Fruit fly (Drosophila melanogaster) whole organism, embryonic: ENCODE measurements around the gene Cyp12a5.

ENCODE experiments used
- ATbp ChIP-seq: fragments of 200-800 bp; sonication (Bioruptor generic); optimal IDR thresholded peaks from 2 replicates; lab custom pipeline; 2017; ENCODE audit warnings: missing biosample characterization, mild to moderate bottlenecking, missing genetic modification characterization, missing genetic modification reagents
- Blimp-1 ChIP-seq: fragments of 200-800 bp; sonication (Bioruptor generic); optimal IDR thresholded peaks from 3 replicates; lab custom pipeline; 2018; ENCODE audit warnings: missing biosample characterization, missing genetic modification characterization, mild to moderate bottlenecking, moderate library complexity, missing genetic modification reagents
- CG10366 ChIP-seq: fragments of 200-800 bp; sonication (Bioruptor generic); IDR thresholded peaks from 2 replicates; pipeline ENCODE4 v1.3.6; 2022; ENCODE audit warnings: missing biosample characterization, missing genetic modification characterization
- CG11504 ChIP-seq: fragments of 200-800 bp; sonication (Bioruptor generic); optimal IDR thresholded peaks from 3 replicates; lab custom pipeline; 2019; ENCODE audit warnings: missing biosample characterization, mild to moderate bottlenecking, missing genetic modification characterization, moderate library complexity
- CG12071 ChIP-seq: fragments of 200-800 bp; sonication (Bioruptor generic); optimal IDR thresholded peaks from 3 replicates; lab custom pipeline; 2018; ENCODE audit warnings: missing biosample characterization, mild to moderate bottlenecking, missing genetic modification characterization
- CG13123 ChIP-seq: fragments of 200-800 bp; sonication (Bioruptor generic); optimal IDR thresholded peaks from 2 replicates; lab custom pipeline; 2016; ENCODE audit warnings: missing biosample characterization, missing genetic modification characterization
- CG13424 ChIP-seq: fragments of 200-800 bp; sonication (Bioruptor generic); optimal IDR thresholded peaks from 2 replicates; lab custom pipeline; 2019; ENCODE audit warnings: missing biosample characterization, mild to moderate bottlenecking, missing genetic modification characterization, moderate library complexity
- CG14710 ChIP-seq: fragments of 200-800 bp; sonication (Bioruptor generic); optimal IDR thresholded peaks from 3 replicates; lab custom pipeline; 2019; ENCODE audit warnings: missing biosample characterization, mild to moderate bottlenecking, missing genetic modification characterization, moderate library complexity
- CG14860 ChIP-seq: fragments of 200-800 bp; sonication (Bioruptor generic); IDR thresholded peaks from 3 replicates; pipeline ENCODE4 v1.3.6; 2022; ENCODE audit warnings: missing biosample characterization, missing genetic modification characterization; ENCODE audit not compliant: partially characterized antibody
- CG16863 ChIP-seq: fragments of 200-800 bp; sonication (Bioruptor generic); optimal IDR thresholded peaks from 3 replicates; lab custom pipeline; 2016; ENCODE audit warnings: missing biosample characterization, missing genetic modification characterization
- CG17361 ChIP-seq: fragments of 200-800 bp; sonication (Bioruptor generic); IDR thresholded peaks from 3 replicates; pipeline ENCODE4 v1.3.6; 2022; ENCODE audit warnings: missing biosample characterization, missing genetic modification characterization
- CG17829 ChIP-seq: fragments of 200-800 bp; optimal IDR thresholded peaks from 2 replicates; lab custom pipeline; 2019; ENCODE audit warnings: missing biosample characterization, mild to moderate bottlenecking, missing genetic modification characterization, moderate library complexity
- CG2712 ChIP-seq: fragments of 200-800 bp; optimal IDR thresholded peaks from 3 replicates; lab custom pipeline; 2019; ENCODE audit warnings: missing biosample characterization, mild to moderate bottlenecking, missing genetic modification characterization, moderate library complexity
- CG31441 ChIP-seq: fragments of 200-800 bp; sonication (Bioruptor generic); IDR thresholded peaks from 2 replicates; pipeline ENCODE4 v1.3.6; 2022; ENCODE audit warnings: missing biosample characterization, missing genetic modification characterization
- CG32767 ChIP-seq: fragments of 200-800 bp; sonication (Bioruptor generic); IDR thresholded peaks from 2 replicates; pipeline ENCODE4 v1.3.6; 2022; ENCODE audit warnings: missing biosample characterization, missing genetic modification characterization
- CG4820 ChIP-seq: fragments of 200-800 bp; sonication (Bioruptor generic); optimal IDR thresholded peaks from 3 replicates; lab custom pipeline; 2016; ENCODE audit warnings: missing biosample characterization, missing genetic modification characterization
- CG5953 ChIP-seq: fragments of 200-800 bp; sonication (Bioruptor generic); IDR thresholded peaks from 2 replicates; pipeline ENCODE4 v1.3.6; 2022; ENCODE audit warnings: missing biosample characterization, missing genetic modification characterization
- CG9727 ChIP-seq: fragments of 200-800 bp; sonication (Bioruptor generic); optimal IDR thresholded peaks from 3 replicates; lab custom pipeline; 2017; ENCODE audit warnings: missing biosample characterization, mild to moderate bottlenecking, missing genetic modification characterization
- D19A ChIP-seq: fragments of 200-800 bp; optimal IDR thresholded peaks from 3 replicates; lab custom pipeline; 2019; ENCODE audit warnings: missing biosample characterization, mild to moderate bottlenecking, missing genetic modification characterization, moderate library complexity
- Drgx ChIP-seq: fragments of 200-800 bp; sonication (Bioruptor generic); IDR thresholded peaks from 2 replicates; pipeline ENCODE4 v1.3.6; 2022; ENCODE audit warnings: missing biosample characterization, missing genetic modification characterization
- E2f1 ChIP-seq: fragments of 200-800 bp; sonication (Bioruptor generic); IDR thresholded peaks from 2 replicates; pipeline ENCODE4 v1.3.6; 2022; ENCODE audit warnings: missing biosample characterization, missing genetic modification characterization
- HLH4C ChIP-seq: fragments of 200-800 bp; sonication (Bioruptor generic); IDR thresholded peaks from 3 replicates; pipeline ENCODE4 v1.3.6; 2022; ENCODE audit warnings: missing biosample characterization, missing genetic modification characterization; ENCODE audit not compliant: partially characterized antibody
- Hr51 ChIP-seq, 2 experiments: fragments of 200-800 bp; sonication (Bioruptor generic); optimal IDR thresholded peaks; 2 replicates in 1 of 2; 3 replicates in 1 of 2; lab custom pipeline; 2016 to 2018; ENCODE audit warnings: missing biosample characterization in 2 of 2, missing genetic modification characterization in 2 of 2, mild to moderate bottlenecking in 1 of 2, moderate library complexity in 1 of 2
- Med ChIP-seq: fragments of 200-800 bp; sonication (Bioruptor generic); peaks from one replicate; lab custom pipeline; 2016; ENCODE audit warnings: missing biosample characterization, missing genetic modification characterization, mild to moderate bottlenecking, inconsistent platforms, moderate library complexity
- Mes4 ChIP-seq: fragments of 200-800 bp; sonication (Bioruptor generic); optimal IDR thresholded peaks from 2 replicates; lab custom pipeline; 2016; ENCODE audit warnings: missing biosample characterization, missing genetic modification characterization
- Nf-YB ChIP-seq: fragments of 200-800 bp; sonication (Bioruptor generic); optimal IDR thresholded peaks from 3 replicates; lab custom pipeline; 2019; ENCODE audit warnings: missing biosample characterization, mild to moderate bottlenecking, missing genetic modification characterization, moderate library complexity
- Ssrp ChIP-seq: fragments of 200-800 bp; sonication (Bioruptor generic); optimal IDR thresholded peaks from 2 replicates; lab custom pipeline; 2018; ENCODE audit warnings: missing biosample characterization, mild to moderate bottlenecking, missing genetic modification characterization, moderate library complexity
- Vsx1 ChIP-seq: fragments of 200-800 bp; sonication (Bioruptor generic); optimal IDR thresholded peaks from 2 replicates; lab custom pipeline; 2017; ENCODE audit warnings: missing biosample characterization, mild to moderate bottlenecking, missing genetic modification characterization, missing genetic modification reagents
- Xrp1 ChIP-seq: fragments of 200-800 bp; sonication (Bioruptor generic); IDR thresholded peaks from 2 replicates; pipeline ENCODE4 v1.3.6; 2022; ENCODE audit warnings: missing biosample characterization, missing genetic modification characterization
- bsh ChIP-seq, 2 experiments: fragments of 200-800 bp; sonication (Bioruptor generic); optimal IDR thresholded peaks; 2 replicates each; lab custom pipeline; 2017 to 2018; ENCODE audit warnings: mild to moderate bottlenecking in 2 of 2, missing biosample characterization in 2 of 2, missing genetic modification characterization in 2 of 2, moderate library complexity in 1 of 2
- dmrt11E ChIP-seq: fragments of 200-800 bp; sonication (Bioruptor generic); optimal IDR thresholded peaks from 3 replicates; lab custom pipeline; 2018; ENCODE audit warnings: missing biosample characterization, mild to moderate bottlenecking, missing genetic modification characterization, moderate library complexity
- ewg ChIP-seq: fragments of 200-800 bp; sonication (Bioruptor generic); optimal IDR thresholded peaks from 3 replicates; lab custom pipeline; 2017; ENCODE audit warnings: mild to moderate bottlenecking, missing biosample characterization, missing genetic modification reagents, missing genetic modification characterization
- fd96Cb ChIP-seq: fragments of 200-800 bp; sonication (Bioruptor generic); optimal IDR thresholded peaks from 2 replicates; lab custom pipeline; 2018; ENCODE audit warnings: missing biosample characterization, mild to moderate bottlenecking, missing genetic modification characterization, moderate library complexity
- gfzf ChIP-seq: fragments of 200-800 bp; sonication (Bioruptor generic); optimal IDR thresholded peaks from 2 replicates; lab custom pipeline; 2016; ENCODE audit warnings: missing biosample characterization, mild to moderate bottlenecking, missing genetic modification characterization, moderate library complexity
- grau ChIP-seq: fragments of 200-800 bp; optimal IDR thresholded peaks from 3 replicates; lab custom pipeline; 2019; ENCODE audit warnings: missing biosample characterization, mild to moderate bottlenecking, missing genetic modification characterization, moderate library complexity
- hb ChIP-seq: fragments of 200-800 bp; sonication (Bioruptor generic); IDR thresholded peaks from 3 replicates; pipeline ENCODE4 v1.3.6; 2022; ENCODE audit warnings: missing biosample characterization, missing genetic modification characterization; ENCODE audit not compliant: partially characterized antibody
- ken ChIP-seq: fragments of 200-800 bp; sonication (Bioruptor generic); IDR thresholded peaks from 3 replicates; pipeline ENCODE4 v1.3.6; 2022; ENCODE audit warnings: missing biosample characterization, missing genetic modification characterization
- nmo ChIP-seq: fragments of 200-800 bp; sonication (Bioruptor generic); optimal IDR thresholded peaks from 2 replicates; lab custom pipeline; 2018; ENCODE audit warnings: missing biosample characterization, mild to moderate bottlenecking, missing genetic modification characterization, moderate library complexity
- pb ChIP-seq: fragments of 200-800 bp; sonication (Bioruptor generic); optimal IDR thresholded peaks from 3 replicates; lab custom pipeline; 2016; ENCODE audit warnings: missing biosample characterization, missing genetic modification characterization
- peb ChIP-seq: fragments of 200-800 bp; sonication (Bioruptor generic); IDR thresholded peaks from 2 replicates; pipeline ENCODE4 v1.3.6; 2022; ENCODE audit warnings: missing biosample characterization, missing genetic modification characterization
- prd ChIP-seq, 3 experiments: fragments of >200 bp in 2 of 3; fragments of 200-800 bp in 1 of 3; sonication (Bioruptor generic) in 1 of 3; optimal IDR thresholded peaks in 2 of 3; IDR thresholded peaks in 1 of 3; 2 replicates in 2 of 3; 3 replicates in 1 of 3; pipeline versions ENCODE4 v1.3.6 to Lab custom; 2017 to 2022; ENCODE audit warnings: missing biosample characterization in 1 of 3, missing genetic modification characterization in 1 of 3
- row ChIP-seq: fragments of 200-800 bp; sonication (Bioruptor generic); IDR thresholded peaks from 3 replicates; pipeline ENCODE4 v1.3.6; 2022; ENCODE audit warnings: missing biosample characterization, missing genetic modification characterization
- sens ChIP-seq: fragments of 200-800 bp; sonication (Bioruptor generic); peaks from one replicate; lab custom pipeline; 2016; ENCODE audit warnings: missing biosample characterization, missing genetic modification characterization
- shn ChIP-seq: fragments of 200-800 bp; sonication (Bioruptor generic); optimal IDR thresholded peaks from 3 replicates; lab custom pipeline; 2016; ENCODE audit warnings: missing biosample characterization, missing genetic modification characterization
- sim ChIP-seq: fragments of 200-800 bp; sonication (Bioruptor generic); IDR thresholded peaks from 2 replicates; pipeline ENCODE4 v1.3.6; 2022; ENCODE audit warnings: missing biosample characterization, missing genetic modification characterization
- ssp ChIP-seq: fragments of 200-800 bp; sonication (Bioruptor generic); IDR thresholded peaks from 2 replicates; pipeline ENCODE4 v1.3.6; 2022; ENCODE audit warnings: missing biosample characterization, missing genetic modification characterization
- ttk ChIP-seq: fragments of 200-800 bp; sonication (Bioruptor generic); IDR thresholded peaks from 2 replicates; pipeline ENCODE4 v2.1.2; 2022; ENCODE audit warnings: missing biosample characterization, missing genetic modification characterization
- zf30C ChIP-seq: fragments of 200-800 bp; sonication (Bioruptor generic); optimal IDR thresholded peaks from 3 replicates; lab custom pipeline; 2018; ENCODE audit warnings: missing biosample characterization, mild to moderate bottlenecking, missing genetic modification characterization
- zfh1 ChIP-seq: fragments of 200-800 bp; sonication (Bioruptor generic); IDR thresholded peaks from 3 replicates; pipeline ENCODE4 v1.3.6; 2022; ENCODE audit warnings: missing biosample characterization, missing genetic modification characterization

Cyp12a5 gene

dm6 chr3R:19105821-19106220 is 26.6 kb upstream of the Cyp12a5 start (continued):
- TF ChIP-seq ssp (GFP tag; lab: Robert Waterston, UW) (0 out of 2 replicates have a peak, but pooled peaks have one; percentile 6), row (GFP tag; lab: Robert Waterston, UW) (peak; percentile 41; the same call in 2 of the 3 replicates), shn (GFP tag; lab: Kevin White, UChicago) (peak; percentile 1), zf30C (GFP tag; lab: Kevin White, UChicago) (peak; percentile 21), gfzf (no peak), pb (GFP tag; lab: Kevin White, UChicago) (no peak), CG9727 (GFP tag; lab: Kevin White, UChicago) (peak; percentile 24), CG16863 (peak; percentile 18), nmo (GFP tag; lab: Kevin White, UChicago) (peak; percentile 4), CG11504 (peak; percentile 60), Xrp1 (GFP tag; lab: Robert Waterston, UW) (peak; percentile 63; the same call in 1 of the 2 replicates), peb (GFP tag; lab: Robert Waterston, UW) (0 out of 2 replicates have a peak, but pooled peaks have one; percentile 28), CG14710 (tag; lab: Kevin White, UChicago) (peak; percentile 47), CG32767 (GFP tag; lab: Robert Waterston, UW) (no peak), CG14860 (GFP tag; lab: Robert Waterston, UW) (no peak), grau (tag; lab: Kevin White, UChicago) (peak; percentile 27), Hr51 (GFP tag; optimal IDR thresholded peaks at IDR 0.05; lab: Kevin White, UChicago) (peak in 1 of 2 experiments; percentile 63), ATbp (GFP tag; lab: Kevin White, UChicago) (peak; percentile 33), Blimp-1 (GFP tag; lab: Kevin White, UChicago) (peak; percentile 67), bsh (GFP tag; optimal IDR thresholded peaks at IDR 0.05; lab: Kevin White, UChicago) (peak; percentile 62 to 76), CG17361 (GFP tag; lab: Robert Waterston, UW) (peak; percentile 46; the same call in 1 of the 3 replicates), CG4820 (GFP tag; lab: Kevin White, UChicago) (peak; percentile 27), fd96Cb (tag; lab: Kevin White, UChicago) (peak; percentile 54), CG12071 (GFP tag; lab: Kevin White, UChicago) (no peak), ken (GFP tag; lab: Robert Waterston, UW) (peak; percentile 41; the same call in 1 of the 3 replicates), dmrt11E (tag; lab: Kevin White, UChicago) (peak; percentile 67), E2f1 (peak; percentile 16; the same call in 1 of the 2 replicates), D19A (tag; lab: Kevin White, UChicago) (peak; percentile 31), Vsx1 (no peak), prd (optimal IDR thresholded peaks at IDR 0.05; lab: Kevin White, UChicago) (no peak), prd (GFP tag; IDR thresholded peaks at IDR 0.05; lab: Robert Waterston, UW) (peak; percentile 63; the same call in 2 of the 3 replicates), CG2712 (tag; lab: Kevin White, UChicago) (peak; percentile 72), sens (peak; percentile 76), CG13123 (no peak), Nf-YB (GFP tag; lab: Kevin White, UChicago) (no peak), CG13424 (peak; percentile 29), Mes4 (peak; percentile 30), ewg (peak; percentile 27), zfh1 (GFP tag; lab: Robert Waterston, UW) (0 out of 3 replicates have a peak, but pooled peaks have one; percentile 45), CG31441 (GFP tag; lab: Robert Waterston, UW) (peak; percentile 58), Med (peak; percentile 10), CG17829 (peak; percentile 44), hb (GFP tag; lab: Robert Waterston, UW) (no peak), Drgx (GFP tag; lab: Robert Waterston, UW) (peak; percentile 80), CG10366 (peak; percentile 30; the same call in 1 of the 2 replicates), Ssrp (tag; lab: Kevin White, UChicago) (peak; percentile 58), CG5953 (GFP tag; lab: Robert Waterston, UW) (peak; percentile 57), sim (peak; percentile 11; the same call in 1 of the 2 replicates), ttk (GFP tag; lab: Robert Waterston, UW) (no peak), HLH4C (GFP tag; lab: Robert Waterston, UW) (no peak)
